Fruit fly (Drosophila melanogaster): Measurements from ENCODE around the gene CG32651.

CG32651 gene

DNA sequence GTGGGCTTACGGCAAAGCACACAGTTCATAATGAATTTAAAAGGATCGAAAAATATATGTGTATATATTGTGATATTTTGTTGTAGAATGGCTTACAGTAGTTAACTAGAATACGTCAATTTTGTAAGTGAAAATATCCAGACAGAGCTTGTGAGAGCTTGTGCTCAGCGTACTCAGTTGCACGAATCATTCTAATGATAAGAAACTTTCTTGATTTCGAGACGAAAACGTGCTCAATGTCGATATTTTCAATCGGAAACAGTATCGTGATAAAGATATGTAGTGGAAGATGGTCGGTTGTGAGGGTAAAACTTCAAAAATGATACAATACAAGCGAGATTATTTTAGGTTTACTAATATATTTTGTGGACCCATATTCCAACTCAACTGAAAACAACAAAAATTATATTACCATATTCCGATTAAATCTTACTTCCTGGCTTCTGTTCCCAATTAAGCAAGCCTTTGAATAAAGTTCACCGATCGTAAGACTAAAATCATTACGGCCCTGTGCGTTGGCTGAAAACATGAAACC, at the start of gene CG32651, which contains the start of gene CG2574:
CG32651 (minus strand) TSS at position 101 of the 535 bp plus-strand sequence.
CG2574 (plus strand) TSS at position 485 of the 535 bp plus-strand sequence.
- TF ChIP-seq noc (tag; optimal IDR thresholded peaks at IDR 0.05) = no peak

dm6 chrX:12457713-12458233, 49.5 kb upstream of the CG32651 start, which contains the start of gene CG15731:
TSS of gene CG15731 (minus strand) at chrX:12457763.
- TF ChIP-seq noc (tag; optimal IDR thresholded peaks at IDR 0.05) = no peak

dm6 chrX:12455891-12456290, 47.6 kb upstream of the CG32651 start:
- TF ChIP-seq noc (tag; optimal IDR thresholded peaks at IDR 0.05) = no peak

- no peak for TF ChIP-seq noc (tag; optimal IDR thresholded peaks at IDR 0.05)
Measured at dm6 chrX:12454358-12454757, 46.1 kb upstream of the CG32651 start, which contains the start of gene CG15927. TSS of gene CG15927 (plus strand) at chrX:12454729.

DNA sequence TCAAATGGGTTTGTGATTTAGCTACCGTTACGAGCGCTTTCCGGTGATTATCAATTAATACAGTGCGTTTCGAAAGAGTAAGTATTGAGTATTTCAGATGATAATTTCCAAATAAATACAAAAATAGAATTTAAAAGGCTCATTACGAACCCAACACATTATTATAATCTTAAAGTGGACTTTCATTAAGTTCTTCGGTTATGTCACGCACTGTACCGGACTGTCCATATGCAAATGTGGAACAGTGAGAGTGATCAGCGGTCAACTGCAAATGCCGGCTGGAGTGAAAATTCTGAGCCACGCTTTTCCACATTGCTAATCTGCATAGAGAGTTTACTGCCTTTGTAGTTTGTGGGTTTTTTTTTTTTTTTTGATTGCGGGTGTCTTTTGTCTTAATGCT, 45.4 kb upstream of the CG32651 start:
- TF ChIP-seq noc (tag; optimal IDR thresholded peaks at IDR 0.05) = no peak

dm6 chrX:12447874-12448273, 39.6 kb upstream of the CG32651 start:
- peak; percentile 28 for TF ChIP-seq noc (tag; optimal IDR thresholded peaks at IDR 0.05)

dm6 chrX:12437099-12437498, 28.8 kb upstream of the CG32651 start:
- no peak for TF ChIP-seq noc (tag; optimal IDR thresholded peaks at IDR 0.05)

- no peak for TF ChIP-seq noc (tag; optimal IDR thresholded peaks at IDR 0.05)
Measured at dm6 chrX:12434604-12435003, 26.3 kb upstream of the CG32651 start.

dm6 chrX:12431924-12432323, 23.6 kb upstream of the CG32651 start, which contains the start of gene Pkcdelta:
TSS of gene Pkcdelta (plus strand) at chrX:12432224.
- no peak for TF ChIP-seq noc (tag; optimal IDR thresholded peaks at IDR 0.05)

DNA sequence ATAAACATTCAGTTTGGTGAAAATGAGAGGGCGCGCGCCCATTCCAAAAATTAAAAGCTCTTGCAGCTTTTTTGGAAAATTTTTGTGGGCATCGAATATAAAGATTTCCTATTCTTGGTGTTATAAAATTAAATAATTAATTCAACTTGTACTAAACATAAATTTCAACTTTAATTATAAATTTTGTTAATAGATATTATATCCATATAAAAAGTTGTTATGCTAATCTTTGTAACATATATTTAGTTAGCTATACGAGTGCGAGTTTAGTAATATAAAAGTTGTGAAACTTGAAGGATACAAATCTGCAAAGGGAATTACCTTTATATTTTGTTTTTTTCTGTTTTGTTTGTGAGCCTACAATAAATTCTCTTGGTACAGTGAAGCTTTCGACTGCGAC, 23.2 kb upstream of the CG32651 start:
- no peak for TF ChIP-seq noc (tag; optimal IDR thresholded peaks at IDR 0.05)

DNA sequence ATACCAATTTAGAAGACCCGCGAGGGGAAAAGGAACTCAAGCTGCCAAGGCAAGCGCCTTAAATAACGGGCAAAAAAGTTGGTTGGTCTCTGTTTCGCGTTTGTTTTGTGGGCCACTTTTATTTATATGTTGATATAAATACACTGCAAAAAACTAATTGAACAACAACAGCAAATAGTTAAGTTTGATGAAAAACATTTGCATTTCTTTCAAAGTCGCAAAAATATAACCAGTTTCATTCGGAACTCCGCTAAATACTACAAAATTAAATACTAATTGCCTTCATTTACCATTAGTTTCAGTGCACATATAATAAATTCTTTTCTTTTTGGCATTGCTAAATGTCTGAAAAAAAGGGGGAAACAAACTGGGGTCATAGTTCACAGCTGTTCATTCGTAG, 16.5 kb downstream of the CG32651 start:
- no peak for TF ChIP-seq noc (tag; optimal IDR thresholded peaks at IDR 0.05)

- TF ChIP-seq noc (tag; optimal IDR thresholded peaks at IDR 0.05) = no peak
Measured at dm6 chrX:12389138-12389537, 19.1 kb downstream of the CG32651 start.

DNA sequence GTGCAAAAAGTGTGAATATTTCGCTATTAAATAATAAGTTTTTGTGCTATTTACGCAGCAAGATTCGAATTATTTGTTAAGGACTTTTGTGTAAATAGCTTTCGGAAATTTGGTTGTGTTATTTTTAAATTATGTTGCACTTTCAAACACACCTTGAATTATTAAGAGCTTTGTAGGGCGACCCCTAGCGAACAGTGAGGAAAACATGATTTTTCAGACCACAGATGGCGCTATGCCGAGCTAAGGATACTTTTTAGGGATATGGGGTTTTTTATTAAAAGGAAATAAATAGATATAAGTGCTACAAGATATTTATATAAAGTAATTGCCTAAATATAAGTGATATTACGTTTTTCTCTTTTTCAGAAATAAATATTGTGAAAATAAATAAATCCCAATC, 22.0 kb downstream of the CG32651 start:
- no peak for TF ChIP-seq noc (tag; optimal IDR thresholded peaks at IDR 0.05)

dm6 chrX:12377655-12378054, 30.6 kb downstream of the CG32651 start, which contains the start of gene Ir11a:
TSS of gene Ir11a (minus strand) at chrX:12377755.
- no peak for TF ChIP-seq noc (tag; optimal IDR thresholded peaks at IDR 0.05)

- TF ChIP-seq noc (tag; optimal IDR thresholded peaks at IDR 0.05) = no peak
Measured at dm6 chrX:12372818-12373217, 35.5 kb downstream of the CG32651 start, which contains the start of gene CG2577. TSS of gene CG2577 (plus strand) at chrX:12373118.

dm6 chrX:12356093-12356492, 52.2 kb downstream of the CG32651 start:
- TF ChIP-seq noc (tag; optimal IDR thresholded peaks at IDR 0.05) = no peak

Data from whole organism, larva.